Fruit fly (Drosophila melanogaster): ENCODE measurements around the gene park.

The park gene

dm6 chr3L:21171905-21172304 is 24.7 kb downstream of the park start, which contains the start of gene Ac78C (continued):
- peak; percentile 81 for TF ChIP-seq Sox14 (GFP tag; optimal IDR thresholded peaks at IDR 0.05)
- TF ChIP-seq CG7368 (GFP tag; optimal IDR thresholded peaks at IDR 0.05), result peak; percentile 89
- peak; percentile 91 for TF ChIP-seq svp (GFP tag)
- peak; percentile 77 for TF ChIP-seq Smox (GFP tag; optimal IDR thresholded peaks at IDR 0.05)
- TF ChIP-seq Ets21C (GFP tag; optimal IDR thresholded peaks at IDR 0.05), result peak; percentile 80
- peak; percentile 79 for TF ChIP-seq CG10669 (GFP tag; optimal IDR thresholded peaks at IDR 0.05)
- peak; percentile 75 for TF ChIP-seq CG34406 (GFP tag; optimal IDR thresholded peaks at IDR 0.05)
- peak; percentile 82 for TF ChIP-seq CG4318 (GFP tag; optimal IDR thresholded peaks at IDR 0.05)
- peak; percentile 85 for TF ChIP-seq Lpt (GFP tag; optimal IDR thresholded peaks at IDR 0.05)
- TF ChIP-seq pdm3 (GFP tag; optimal IDR thresholded peaks at IDR 0.05), result peak; percentile 88
- peak; percentile 82 for TF ChIP-seq CG16779 (tag; optimal IDR thresholded peaks at IDR 0.05)
- TF ChIP-seq CG8632 (GFP tag; optimal IDR thresholded peaks at IDR 0.05), result peak; percentile 76
- TF ChIP-seq Hr38 (GFP tag; optimal IDR thresholded peaks at IDR 0.05), result peak; percentile 38
- peak; percentile 84 for TF ChIP-seq esn (GFP tag; optimal IDR thresholded peaks at IDR 0.05)
- TF ChIP-seq topi (GFP tag; optimal IDR thresholded peaks at IDR 0.05), result peak; percentile 82
- TF ChIP-seq fd85E (GFP tag; optimal IDR thresholded peaks at IDR 0.05), result peak; percentile 67
- peak; percentile 88 for TF ChIP-seq CG6854 (GFP tag; optimal IDR thresholded peaks at IDR 0.05)
- peak; percentile 91 for TF ChIP-seq eg (GFP tag; IDR thresholded peaks at IDR 0.05)
- TF ChIP-seq CG1621 (tag; optimal IDR thresholded peaks at IDR 0.05), result peak; percentile 78
- peak; percentile 86 for TF ChIP-seq CG31627 (GFP tag; optimal IDR thresholded peaks at IDR 0.05)

dm6 chr3L:21145841-21146395 is 50.7 kb downstream of the park start:
- TF ChIP-seq Eip75B (GFP tag; optimal IDR thresholded peaks at IDR 0.05) (no peak), Ets96B (tag; optimal IDR thresholded peaks at IDR 0.05) (no peak), esn (GFP tag; optimal IDR thresholded peaks at IDR 0.05) (no peak), Gug (GFP tag; IDR thresholded peaks at IDR 0.05) (no peak), CG10631 (GFP tag; optimal IDR thresholded peaks at IDR 0.05) (no peak), CG1621 (tag; optimal IDR thresholded peaks at IDR 0.05) (no peak), vri (GFP tag; optimal IDR thresholded peaks at IDR 0.05) (no peak), spab (GFP tag; optimal IDR thresholded peaks at IDR 0.05) (no peak), achi (GFP tag; optimal IDR thresholded peaks at IDR 0.05) (no peak), net (GFP tag; optimal IDR thresholded peaks at IDR 0.05) (no peak)
